Worm (Caenorhabditis elegans) whole organism, L4 larva: ENCODE results near the gene sdz-19.

Experiments
- F37D6.2 ChIP-seq: sonication (generic microtip); optimal IDR thresholded peaks from 2 replicates; lab custom pipeline; 2016; ENCODE audit warnings: mild to moderate bottlenecking, missing genetic modification characterization, missing compliant biosample characterization
- F49E8.2 ChIP-seq: sonication (generic microtip); optimal IDR thresholded peaks from 2 replicates; lab custom pipeline; 2016; ENCODE audit warnings: missing compliant biosample characterization, mild to moderate bottlenecking, missing genetic modification characterization, borderline replicate concordance
- Y105C5A.15 ChIP-seq: fragments of 200-800 bp; sonication (Bioruptor generic); IDR thresholded peaks from 2 replicates; pipeline ENCODE4 v1.3.6; 2022; ENCODE audit warnings: missing genetic modification characterization, missing compliant biosample characterization
- Y48G9A.11 ChIP-seq: fragments of 200-800 bp; sonication (Bioruptor generic); IDR thresholded peaks from 2 replicates; pipeline ENCODE4 v1.3.6; 2022; ENCODE audit warnings: missing genetic modification reagents, missing genetic modification characterization, missing compliant biosample characterization
- Y75B8A.6 ChIP-seq: fragments of 200-800 bp; sonication (Bioruptor generic); IDR thresholded peaks from 2 replicates; pipeline ENCODE4 v1.3.6; 2022; ENCODE audit warnings: missing genetic modification reagents, missing genetic modification characterization, missing compliant biosample characterization
- ZK337.2 ChIP-seq: fragments of 200-800 bp; sonication (Bioruptor generic); IDR thresholded peaks from 2 replicates; pipeline ENCODE4 v1.3.6; 2022; ENCODE audit warnings: missing genetic modification reagents, missing genetic modification characterization, missing compliant biosample characterization
- aha-1 ChIP-seq: fragments of 150-350 bp; peaks from one replicate; lab custom pipeline; 2014; ENCODE audit warnings: missing biosample characterization, missing genetic modification characterization
- aly-2 ChIP-seq: sonication (generic microtip); optimal IDR thresholded peaks from 2 replicates; lab custom pipeline; 2018; ENCODE audit warnings: missing biosample characterization, missing genetic modification characterization
- arid-1 ChIP-seq: fragments of 200-800 bp; sonication (Bioruptor generic); conservative IDR thresholded peaks from 2 replicates; pipeline ENCODE4 v1.3.6; 2022; ENCODE audit warnings: missing genetic modification reagents, missing genetic modification characterization, missing compliant biosample characterization
- attf-4 ChIP-seq: sonication (generic microtip); optimal IDR thresholded peaks from 3 replicates; lab custom pipeline; 2017; ENCODE audit warnings: missing biosample characterization, missing genetic modification characterization
- ceh-20 ChIP-seq: fragments of 200-800 bp; sonication (Bioruptor generic); IDR thresholded peaks from 2 replicates; pipeline ENCODE4 v1.3.6; 2022; ENCODE audit warnings: missing genetic modification reagents, missing genetic modification characterization, missing compliant biosample characterization
- ceh-32 ChIP-seq: sonication (generic microtip); optimal IDR thresholded peaks from 2 replicates; lab custom pipeline; 2016; ENCODE audit warnings: mild to moderate bottlenecking, missing genetic modification characterization, missing compliant biosample characterization; ENCODE audit not compliant: poor library complexity
- ceh-44 ChIP-seq: fragments of 200-800 bp; sonication (Bioruptor generic); IDR thresholded peaks from 2 replicates; pipeline ENCODE4 v1.3.6; 2022; ENCODE audit warnings: missing genetic modification reagents, missing genetic modification characterization, missing compliant biosample characterization
- daf-16 ChIP-seq, 3 experiments: sonication (generic microtip); optimal IDR thresholded peaks; 2 replicates each; lab custom pipeline; 2016 to 2017; ENCODE audit warnings: missing genetic modification characterization in 3 of 3, missing genetic modification reagents in 3 of 3, mild to moderate bottlenecking in 2 of 3, missing compliant biosample characterization in 2 of 3, missing biosample characterization in 1 of 3, moderate library complexity in 1 of 3
- daf-19 ChIP-seq: fragments of 200-800 bp; sonication (Bioruptor generic); conservative IDR thresholded peaks from 2 replicates; pipeline ENCODE4 v1.3.6; 2022; ENCODE audit warnings: missing genetic modification characterization, missing compliant biosample characterization
- dmd-8 ChIP-seq: fragments of 200-800 bp; sonication (Bioruptor generic); IDR thresholded peaks from 2 replicates; pipeline ENCODE4 v1.3.6; 2022; ENCODE audit warnings: missing genetic modification characterization, missing compliant biosample characterization
- dmd-9 ChIP-seq: fragments of 200-800 bp; sonication (Bioruptor generic); IDR thresholded peaks from 2 replicates; pipeline ENCODE4 v1.3.6; 2022; ENCODE audit warnings: missing genetic modification reagents, missing genetic modification characterization, missing compliant biosample characterization
- dpl-1 ChIP-seq: fragments of 150-350 bp; optimal IDR thresholded peaks from 2 replicates; lab custom pipeline; 2014; ENCODE audit warnings: missing biosample characterization, missing genetic modification reagents, missing genetic modification characterization
- egl-43 ChIP-seq: fragments of 200-800 bp; sonication (Bioruptor generic); IDR thresholded peaks from 2 replicates; pipeline ENCODE4 v1.3.6; 2022; ENCODE audit warnings: missing genetic modification reagents, missing genetic modification characterization, missing compliant biosample characterization
- fkh-10 ChIP-seq: fragments of 150-350 bp; optimal IDR thresholded peaks from 2 replicates; lab custom pipeline; 2014; ENCODE audit warnings: missing biosample characterization, missing genetic modification reagents, missing genetic modification characterization
- fos-1 ChIP-seq: fragments of 150-350 bp; optimal IDR thresholded peaks from 2 replicates; lab custom pipeline; 2014; ENCODE audit warnings: missing biosample characterization, missing genetic modification characterization
- hif-1 ChIP-seq, 2 experiments: sonication (generic microtip); optimal IDR thresholded peaks; 2 replicates each; lab custom pipeline; 2016 to 2017; ENCODE audit warnings: missing compliant biosample characterization in 2 of 2, missing genetic modification characterization in 2 of 2, missing genetic modification reagents in 2 of 2, missing genotype in 2 of 2, mild to moderate bottlenecking in 1 of 2
- hlh-11 ChIP-seq: fragments of 200-800 bp; sonication (Bioruptor generic); optimal IDR thresholded peaks from 2 replicates; lab custom pipeline; 2018; ENCODE audit warnings: mild to moderate bottlenecking, missing genetic modification characterization, missing compliant biosample characterization
- jun-1 ChIP-seq: fragments of 150-350 bp; optimal IDR thresholded peaks from 2 replicates; lab custom pipeline; 2014; ENCODE audit warnings: missing biosample characterization, missing genetic modification reagents, missing genetic modification characterization
- lin-1 ChIP-seq: fragments of 200-800 bp; sonication (Bioruptor generic); IDR thresholded peaks from 2 replicates; pipeline ENCODE4 v1.3.6; 2022; ENCODE audit warnings: missing genetic modification reagents, missing genetic modification characterization, missing compliant biosample characterization
- lin-13 ChIP-seq: fragments of 150-350 bp; optimal IDR thresholded peaks from 2 replicates; lab custom pipeline; 2014; ENCODE audit warnings: missing biosample characterization, missing genetic modification reagents, missing genetic modification characterization
- lin-39 ChIP-seq: fragments of 150-350 bp; optimal IDR thresholded peaks from 2 replicates; lab custom pipeline; 2014; ENCODE audit warnings: missing biosample characterization, missing genetic modification reagents, missing genetic modification characterization
- lsy-2 ChIP-seq, 2 experiments: fragments of 150-350 bp in 1 of 2; sonication (generic microtip) in 1 of 2; optimal IDR thresholded peaks; 2 replicates each; lab custom pipeline; 2014 to 2017; ENCODE audit warnings: missing biosample characterization in 2 of 2, missing genetic modification characterization in 2 of 2
- madf-5 ChIP-seq, 2 experiments: fragments of 200-800 bp; sonication (Bioruptor generic); IDR thresholded peaks; 2 replicates each; pipeline ENCODE4 v1.3.6; 2022; ENCODE audit warnings: missing compliant biosample characterization in 2 of 2, missing genetic modification characterization in 2 of 2
- madf-9 ChIP-seq: fragments of 200-800 bp; sonication (Bioruptor generic); conservative IDR thresholded peaks from 2 replicates; pipeline ENCODE4 v1.3.6; 2022; ENCODE audit warnings: missing genetic modification reagents, missing genetic modification characterization, missing compliant biosample characterization
- mdl-1 ChIP-seq, 2 experiments: fragments of 150-350 bp in 1 of 2; sonication (generic microtip) in 1 of 2; optimal IDR thresholded peaks; 2 replicates each; lab custom pipeline; 2014 to 2017; ENCODE audit warnings: missing biosample characterization in 2 of 2, missing genetic modification characterization in 2 of 2
- mes-2 ChIP-seq: sonication (generic microtip); optimal IDR thresholded peaks from 2 replicates; lab custom pipeline; 2016; ENCODE audit warnings: missing genotype, mild to moderate bottlenecking, missing genetic modification characterization, missing compliant biosample characterization; ENCODE audit not compliant: poor library complexity, severe bottlenecking
- mxl-3 ChIP-seq: fragments of 200-800 bp; sonication (Bioruptor generic); optimal IDR thresholded peaks from 2 replicates; lab custom pipeline; 2018; ENCODE audit warnings: mild to moderate bottlenecking, missing genetic modification characterization, missing compliant biosample characterization
- nhr-102 ChIP-seq: sonication (generic microtip); optimal IDR thresholded peaks from 2 replicates; lab custom pipeline; 2016; ENCODE audit warnings: mild to moderate bottlenecking, missing genetic modification characterization, moderate library complexity, missing compliant biosample characterization
- nhr-41 ChIP-seq: fragments of 200-800 bp; sonication (Bioruptor generic); IDR thresholded peaks from 2 replicates; pipeline ENCODE4 v1.3.6; 2022; ENCODE audit warnings: missing genetic modification reagents, missing genetic modification characterization, missing compliant biosample characterization
- nhr-42 ChIP-seq: fragments of 200-800 bp; sonication (Bioruptor generic); IDR thresholded peaks from 2 replicates; pipeline ENCODE4 v1.3.6; 2022; ENCODE audit warnings: missing genetic modification characterization, missing compliant biosample characterization
- nhr-48 ChIP-seq: sonication (generic microtip); optimal IDR thresholded peaks from 2 replicates; lab custom pipeline; 2016; ENCODE audit warnings: mild to moderate bottlenecking, missing genetic modification characterization, missing compliant biosample characterization
- nhr-76 ChIP-seq: fragments of 150-350 bp; optimal IDR thresholded peaks from 2 replicates; lab custom pipeline; 2014; ENCODE audit warnings: missing biosample characterization, missing genetic modification characterization
- saeg-2 ChIP-seq: fragments of 200-800 bp; sonication (Bioruptor generic); IDR thresholded peaks from 2 replicates; pipeline ENCODE4 v1.3.6; 2022; ENCODE audit warnings: missing genetic modification reagents, missing genetic modification characterization, missing compliant biosample characterization
- snpc-1.2 ChIP-seq: fragments of 200-800 bp; sonication (Bioruptor generic); IDR thresholded peaks from 2 replicates; pipeline ENCODE4 v1.3.6; 2022; ENCODE audit warnings: missing genetic modification reagents, missing genetic modification characterization, missing compliant biosample characterization
- spr-1 ChIP-seq: sonication (generic microtip); optimal IDR thresholded peaks from 2 replicates; lab custom pipeline; 2016; ENCODE audit warnings: mild to moderate bottlenecking, missing genetic modification characterization, missing compliant biosample characterization
- spr-3 ChIP-seq: fragments of 200-800 bp; sonication (Bioruptor generic); optimal IDR thresholded peaks from 2 replicates; lab custom pipeline; 2018; ENCODE audit warnings: mild to moderate bottlenecking, missing genetic modification characterization, missing compliant biosample characterization
- tag-97 ChIP-seq: fragments of 200-800 bp; sonication (Bioruptor generic); IDR thresholded peaks from 2 replicates; pipeline ENCODE4 v1.3.6; 2022; ENCODE audit warnings: missing genetic modification characterization, missing compliant biosample characterization
- tra-1 ChIP-seq: fragments of 200-800 bp; sonication (Bioruptor generic); IDR thresholded peaks from 2 replicates; pipeline ENCODE4 v1.3.6; 2022; ENCODE audit warnings: missing genetic modification reagents, missing genetic modification characterization, missing compliant biosample characterization
- unc-130 ChIP-seq: sonication (generic microtip); optimal IDR thresholded peaks from 2 replicates; lab custom pipeline; 2016; ENCODE audit warnings: missing genetic modification reagents, missing genetic modification characterization, missing compliant biosample characterization
- unc-62 ChIP-seq, 3 experiments: fragments of 150-350 bp in 1 of 3; sonication (generic microtip); optimal IDR thresholded peaks in 2 of 3; peaks in 1 of 3; 1 replicate in 1 of 3; 2 replicates in 2 of 3; lab custom pipeline; 2014 to 2017; ENCODE audit warnings: missing biosample characterization in 3 of 3, missing genetic modification characterization in 3 of 3, missing genetic modification reagents in 3 of 3, missing genotype in 1 of 3
- zag-1 ChIP-seq: fragments of 150-350 bp; optimal IDR thresholded peaks from 2 replicates; lab custom pipeline; 2014; ENCODE audit warnings: missing biosample characterization, missing genetic modification characterization
- zfp-2 ChIP-seq: sonication (generic microtip); optimal IDR thresholded peaks from 2 replicates; lab custom pipeline; 2016; ENCODE audit warnings: mild to moderate bottlenecking, missing genetic modification characterization, missing compliant biosample characterization
- zip-11 ChIP-seq: fragments of 200-800 bp; sonication (Bioruptor generic); IDR thresholded peaks from 2 replicates; pipeline ENCODE4 v1.3.6; 2022; ENCODE audit warnings: missing genetic modification characterization, missing compliant biosample characterization
- ztf-7 ChIP-seq: fragments of 150-350 bp; optimal IDR thresholded peaks from 2 replicates; lab custom pipeline; 2014; ENCODE audit warnings: missing biosample characterization, missing genetic modification characterization

The sdz-19 gene

ce11 chrX:12523071-12523483 is 19.9 kb upstream of the sdz-19 start:
- TF ChIP-seq mdl-1 (tag; optimal IDR thresholded peaks at IDR 0.05; lab: Kevin White, UChicago) (peak; percentile 10 to 65), madf-5 (GFP tag; IDR thresholded peaks at IDR 0.05; lab: Robert Waterston, UW) (0 out of 4 replicates have a peak, but pooled peaks of 1 of the 2 experiments have one; percentile 7), ceh-32 (no peak), mxl-3 (GFP tag; lab: Kevin White, UChicago) (peak; percentile 85), F37D6.2 (tag; lab: Kevin White, UChicago) (no peak), lin-39 (tag; lab: Kevin White, UChicago) (no peak), hlh-11 (tag; lab: Kevin White, UChicago) (peak; percentile 82), unc-62 (GFP tag; optimal IDR thresholded peaks at IDR 0.05 in 1 of 2; lab: Kevin White, UChicago) (peak in 1 of 2 experiments; percentile 96), unc-62 (tag; optimal IDR thresholded peaks at IDR 0.05; lab: Kevin White, UChicago) (no peak), ceh-20 (0 out of 2 replicates have a peak, but pooled peaks have one; percentile 22), tra-1 (GFP tag; lab: Robert Waterston, UW) (no peak), dpl-1 (peak; percentile 18), tag-97 (GFP tag; lab: Robert Waterston, UW) (no peak), daf-16 (GFP tag; optimal IDR thresholded peaks at IDR 0.05; lab: Kevin White, UChicago) (no peak), daf-16 (tag; optimal IDR thresholded peaks at IDR 0.05; lab: Kevin White, UChicago) (no peak), zip-11 (GFP tag; lab: Robert Waterston, UW) (no peak), lin-1 (GFP tag; lab: Robert Waterston, UW) (no peak), arid-1 (no peak), nhr-41 (GFP tag; lab: Robert Waterston, UW) (no peak), zag-1 (no peak), jun-1 (tag; lab: Kevin White, UChicago) (no peak), daf-19 (GFP tag; lab: Robert Waterston, UW) (no peak), hif-1 (tag; optimal IDR thresholded peaks at IDR 0.05; lab: Kevin White, UChicago) (peak in 1 of 2 experiments; percentile 53), fkh-10 (GFP tag; lab: Kevin White, UChicago) (no peak), nhr-102 (peak; percentile 22), Y105C5A.15 (GFP tag; lab: Robert Waterston, UW) (no peak), F49E8.2 (tag; lab: Kevin White, UChicago) (no peak), madf-9 (GFP tag; lab: Robert Waterston, UW) (no peak), saeg-2 (no peak), nhr-48 (tag; lab: Kevin White, UChicago) (peak; percentile 81), ztf-7 (tag; lab: Kevin White, UChicago) (no peak), lin-13 (no peak), unc-130 (GFP tag; lab: Kevin White, UChicago) (no peak), Y48G9A.11 (GFP tag; lab: Robert Waterston, UW) (no peak), Y75B8A.6 (GFP tag; lab: Robert Waterston, UW) (no peak), egl-43 (GFP tag; lab: Robert Waterston, UW) (no peak), snpc-1.2 (GFP tag; lab: Robert Waterston, UW) (no peak), dmd-9 (no peak), mes-2 (tag; lab: Kevin White, UChicago) (no peak), aha-1 (tag; lab: Kevin White, UChicago) (peak; percentile 95), lsy-2 (tag; optimal IDR thresholded peaks at IDR 0.05; lab: Kevin White, UChicago) (peak; percentile 31 to 72), aly-2 (tag; lab: Kevin White, UChicago) (no peak), ZK337.2 (GFP tag; lab: Robert Waterston, UW) (no peak), attf-4 (tag; lab: Kevin White, UChicago) (no peak), nhr-42 (GFP tag; lab: Robert Waterston, UW) (no peak), nhr-76 (tag; lab: Kevin White, UChicago) (peak; percentile 50), zfp-2 (tag; lab: Kevin White, UChicago) (no peak), spr-1 (tag; lab: Kevin White, UChicago) (peak; percentile 34), spr-3 (no peak), fos-1 (no peak), ceh-44 (no peak), dmd-8 (GFP tag; lab: Robert Waterston, UW) (no peak)
